Fruit fly (Drosophila melanogaster): ENCODE data around the gene shps.
A peak's percentile ranks its signal among the peaks of the same experiment; 100 is the strongest.

The shps gene

dm6 chr3R:24301520-24301919 lies 22.1 kb downstream of the shps start (continued):
- no peak for TF ChIP-seq sima (GFP tag; optimal IDR thresholded peaks at IDR 0.05)
- TF ChIP-seq bcd (GFP tag; optimal IDR thresholded peaks at IDR 0.05), result no peak
- peak; percentile 72 for TF ChIP-seq ATbp (GFP tag; optimal IDR thresholded peaks at IDR 0.05)
- TF ChIP-seq CG15696 (tag; optimal IDR thresholded peaks at IDR 0.05), result no peak
- TF ChIP-seq CG15269 (tag; optimal IDR thresholded peaks at IDR 0.05), result no peak
- no peak for TF ChIP-seq HmgD (GFP tag; optimal IDR thresholded peaks at IDR 0.05)
- no peak for TF ChIP-seq CG2116 (GFP tag; optimal IDR thresholded peaks at IDR 0.05)
- TF ChIP-seq CG6791 (GFP tag; IDR thresholded peaks at IDR 0.05; ENCODE audit: partially characterized antibody), result no peak
- TF ChIP-seq chm (GFP tag; IDR thresholded peaks at IDR 0.05), result no peak
- TF ChIP-seq MBD-R2 (GFP tag; IDR thresholded peaks at IDR 0.05), result no peak
- no peak for TF ChIP-seq CG8281 (tag; optimal IDR thresholded peaks at IDR 0.05)
- no peak for TF ChIP-seq da (GFP tag; optimal IDR thresholded peaks at IDR 0.05)
- TF ChIP-seq CG9797 (GFP tag; optimal IDR thresholded peaks at IDR 0.05), result no peak
- no peak for TF ChIP-seq sc (optimal IDR thresholded peaks at IDR 0.05)
- TF ChIP-seq sc (GFP tag; optimal IDR thresholded peaks at IDR 0.05), result peak; percentile 13
- no peak for TF ChIP-seq ERR (GFP tag; optimal IDR thresholded peaks at IDR 0.05)
- no peak for TF ChIP-seq bab2 (GFP tag; optimal IDR thresholded peaks at IDR 0.05)
- TF ChIP-seq zf30C (GFP tag; optimal IDR thresholded peaks at IDR 0.05), result no peak
- peak; percentile 4 for TF ChIP-seq gem (tag; optimal IDR thresholded peaks at IDR 0.05)
- no peak for TF ChIP-seq row (GFP tag; IDR thresholded peaks at IDR 0.05)
- TF ChIP-seq Fer1 (GFP tag; optimal IDR thresholded peaks at IDR 0.05), result no peak
- no peak for TF ChIP-seq CG13624 (GFP tag; optimal IDR thresholded peaks at IDR 0.05)
- no peak for TF ChIP-seq ewg (GFP tag; optimal IDR thresholded peaks at IDR 0.05)
- TF ChIP-seq scrt (GFP tag; optimal IDR thresholded peaks at IDR 0.05), result no peak
- TF ChIP-seq chif (GFP tag; optimal IDR thresholded peaks at IDR 0.05), result no peak
- TF ChIP-seq CG10543 (GFP tag; optimal IDR thresholded peaks at IDR 0.05), result no peak
- no peak for TF ChIP-seq gro (GFP tag; optimal IDR thresholded peaks at IDR 0.05)
- TF ChIP-seq Neu2 (GFP tag; optimal IDR thresholded peaks at IDR 0.05; ENCODE audit: borderline replicate concordance), result no peak
- TF ChIP-seq CG3838 (GFP tag; optimal IDR thresholded peaks at IDR 0.05), result no peak
- TF ChIP-seq CG2678 (tag; optimal IDR thresholded peaks at IDR 0.05), result no peak
- TF ChIP-seq CG10209 (GFP tag; optimal IDR thresholded peaks at IDR 0.05), result no peak
- TF ChIP-seq nerfin-1 (tag; optimal IDR thresholded peaks at IDR 0.05), result no peak
- no peak for TF ChIP-seq fu2 (GFP tag; optimal IDR thresholded peaks at IDR 0.05)
- no peak for TF ChIP-seq sr (GFP tag; IDR thresholded peaks at IDR 0.05)
- TF ChIP-seq sens (GFP tag), result peak; percentile 87
- no peak for TF ChIP-seq emc (GFP tag; optimal IDR thresholded peaks at IDR 0.05)
- no peak for TF ChIP-seq CG4617 (GFP tag; optimal IDR thresholded peaks at IDR 0.05; ENCODE audit: borderline replicate concordance)
- TF ChIP-seq CG5180 (GFP tag; optimal IDR thresholded peaks at IDR 0.05), result no peak
- no peak for TF ChIP-seq CG4328 (GFP tag; optimal IDR thresholded peaks at IDR 0.05)
- no peak for TF ChIP-seq CG14965 (GFP tag; optimal IDR thresholded peaks at IDR 0.05; ENCODE audit: borderline replicate concordance)
- TF ChIP-seq cad (GFP tag; optimal IDR thresholded peaks at IDR 0.05), result no peak
- no peak for TF ChIP-seq Bgb (GFP tag; IDR thresholded peaks at IDR 0.05; ENCODE audit: partially characterized antibody)
- TF ChIP-seq CG3163 (GFP tag; optimal IDR thresholded peaks at IDR 0.05), result no peak
- TF ChIP-seq CG34376 (GFP tag; optimal IDR thresholded peaks at IDR 0.05), result no peak
- no peak for TF ChIP-seq fd102C (GFP tag; optimal IDR thresholded peaks at IDR 0.05)
- TF ChIP-seq jumu (GFP tag; optimal IDR thresholded peaks at IDR 0.05), result no peak
- TF ChIP-seq otp (GFP tag; IDR thresholded peaks at IDR 0.05), result no peak
- peak; percentile 2 for TF ChIP-seq CG4424 (GFP tag; optimal IDR thresholded peaks at IDR 0.05)
- peak; percentile 8 for TF ChIP-seq kni (GFP tag; optimal IDR thresholded peaks at IDR 0.05)
- no peak for TF ChIP-seq Bteb2 (GFP tag; optimal IDR thresholded peaks at IDR 0.05)
- no peak for TF ChIP-seq CG33557 (GFP tag; optimal IDR thresholded peaks at IDR 0.05)
- TF ChIP-seq wek (GFP tag; optimal IDR thresholded peaks at IDR 0.05), result peak; percentile 17

Data from whole organism, embryonic.